Worm (Caenorhabditis elegans): ENCODE results near the gene sqrd-1.

Gene sqrd-1

DNA sequence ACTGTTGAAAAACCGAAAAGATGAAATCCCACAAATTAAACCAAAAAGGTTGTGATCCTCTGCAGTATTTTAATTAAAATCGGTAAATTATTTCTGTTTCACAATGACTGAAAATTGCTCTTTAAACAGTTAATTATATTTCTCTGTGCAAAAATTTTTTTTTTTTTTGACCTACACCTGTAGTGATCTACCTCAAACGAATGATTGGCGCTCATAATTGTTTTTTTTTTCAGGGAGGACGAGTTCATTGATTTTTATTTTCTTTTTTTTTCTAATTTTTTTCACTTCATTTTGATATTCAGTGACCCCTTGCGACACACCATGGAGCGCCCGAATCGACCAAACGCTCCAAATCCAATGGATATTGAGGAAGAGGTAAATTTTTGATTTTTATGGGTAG is 23.5 kb upstream of the sqrd-1 start, which contains the start of gene F02H6.2:
Gene F02H6.2, plus strand, starts transcription at position 301 of the 400 bp plus-strand sequence.
- TF ChIP-seq nhr-10 (tag; optimal IDR thresholded peaks at IDR 0.05) (no peak), dmd-4 (tag; optimal IDR thresholded peaks at IDR 0.05) (no peak), ZK546.5 (tag; optimal IDR thresholded peaks at IDR 0.05) (no peak), crh-2 (tag; optimal IDR thresholded peaks at IDR 0.05) (no peak), egl-27 (tag; optimal IDR thresholded peaks at IDR 0.05) (no peak), lin-39 (tag; optimal IDR thresholded peaks at IDR 0.05) (no peak), elt-1 (tag; optimal IDR thresholded peaks at IDR 0.05) (no peak), skn-1 (tag; optimal IDR thresholded peaks at IDR 0.05) (no peak), ztf-4 (tag; optimal IDR thresholded peaks at IDR 0.05) (no peak), nhr-21 (tag; optimal IDR thresholded peaks at IDR 0.05) (no peak), aly-2 (tag; optimal IDR thresholded peaks at IDR 0.05) (no peak), Y55F3AM.14 (GFP tag; optimal IDR thresholded peaks at IDR 0.05) (no peak), nhr-237 (tag; optimal IDR thresholded peaks at IDR 0.05) (no peak), zag-1 (tag; optimal IDR thresholded peaks at IDR 0.05) (no peak), blmp-1 (tag; optimal IDR thresholded peaks at IDR 0.05; ENCODE audit: insufficient read depth) (no peak), elt-3 (tag; optimal IDR thresholded peaks at IDR 0.05) (no peak)

DNA sequence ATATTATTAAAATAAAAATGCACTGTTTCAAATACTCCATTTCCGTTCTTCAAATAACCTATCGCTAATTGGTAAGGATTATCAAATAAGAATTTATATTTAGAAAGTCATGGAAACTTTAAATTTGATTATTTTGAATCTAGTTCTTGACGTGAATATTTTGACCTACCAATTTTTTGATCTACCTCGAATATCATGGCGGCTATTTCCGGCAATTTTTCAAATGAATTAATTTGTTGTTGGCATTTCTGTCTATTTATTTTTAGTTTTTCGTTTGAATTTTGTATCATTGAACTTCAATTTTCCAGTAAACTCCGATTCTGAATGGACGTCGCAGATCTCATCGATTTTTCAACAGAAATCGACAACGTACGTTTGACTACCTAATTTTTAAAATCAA is 16.5 kb upstream of the sqrd-1 start, which contains the start of gene F02H6.3:
Gene F02H6.3, plus strand, starts transcription at position 266 of the 400 bp plus-strand sequence.
- TF ChIP-seq unc-62 (GFP tag; optimal IDR thresholded peaks at IDR 0.05) (no peak), unc-39 (tag; optimal IDR thresholded peaks at IDR 0.05) (no peak), aly-2 (tag; optimal IDR thresholded peaks at IDR 0.05) (no peak), lin-11 (tag; optimal IDR thresholded peaks at IDR 0.05) (no peak), elt-1 (tag; optimal IDR thresholded peaks at IDR 0.05) (no peak), ztf-1 (GFP tag; conservative IDR thresholded peaks at IDR 0.05) (no peak), crh-2 (tag; optimal IDR thresholded peaks at IDR 0.05) (no peak), lsy-2 (tag; optimal IDR thresholded peaks at IDR 0.05) (no peak), ceh-16 (tag; optimal IDR thresholded peaks at IDR 0.05) (no peak), nhr-77 (tag; optimal IDR thresholded peaks at IDR 0.05) (no peak), ceh-82 (tag; optimal IDR thresholded peaks at IDR 0.05) (no peak), fos-1 (tag; optimal IDR thresholded peaks at IDR 0.05) (no peak)

DNA sequence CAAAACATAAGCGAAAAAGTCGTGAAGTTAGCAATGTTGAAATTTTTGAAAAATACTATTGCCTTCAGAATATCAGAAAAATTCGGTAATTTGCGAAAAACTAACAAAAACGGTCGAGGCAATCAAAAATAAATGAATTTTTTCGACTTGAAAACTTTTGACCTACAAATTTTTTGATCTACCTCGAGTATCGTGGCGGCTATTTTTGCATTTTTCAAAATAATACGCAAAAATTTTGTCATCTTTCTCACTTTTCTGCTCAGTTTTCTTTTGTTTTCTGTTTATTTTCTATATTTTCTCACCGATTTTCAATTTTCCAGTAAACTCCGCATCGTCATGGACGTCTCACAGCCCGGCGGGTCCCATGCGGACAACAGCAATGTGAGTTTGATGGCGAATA is 3.9 kb upstream of the sqrd-1 start:
- TF ChIP-seq ztf-11 (tag; optimal IDR thresholded peaks at IDR 0.05), result no peak
- no peak for TF ChIP-seq nhr-21 (tag; optimal IDR thresholded peaks at IDR 0.05)
- no peak for TF ChIP-seq egl-27 (tag; optimal IDR thresholded peaks at IDR 0.05)
- no peak for TF ChIP-seq sma-9 (GFP tag; optimal IDR thresholded peaks at IDR 0.05)
- TF ChIP-seq sma-9 (tag; optimal IDR thresholded peaks at IDR 0.05), result no peak
- no peak for TF ChIP-seq snpc-4 (tag; optimal IDR thresholded peaks at IDR 0.05)
- TF ChIP-seq lin-11 (tag; optimal IDR thresholded peaks at IDR 0.05), result no peak
- no peak for TF ChIP-seq sma-3 (GFP tag; optimal IDR thresholded peaks at IDR 0.05)
- TF ChIP-seq nhr-6 (tag; optimal IDR thresholded peaks at IDR 0.05), result no peak

DNA sequence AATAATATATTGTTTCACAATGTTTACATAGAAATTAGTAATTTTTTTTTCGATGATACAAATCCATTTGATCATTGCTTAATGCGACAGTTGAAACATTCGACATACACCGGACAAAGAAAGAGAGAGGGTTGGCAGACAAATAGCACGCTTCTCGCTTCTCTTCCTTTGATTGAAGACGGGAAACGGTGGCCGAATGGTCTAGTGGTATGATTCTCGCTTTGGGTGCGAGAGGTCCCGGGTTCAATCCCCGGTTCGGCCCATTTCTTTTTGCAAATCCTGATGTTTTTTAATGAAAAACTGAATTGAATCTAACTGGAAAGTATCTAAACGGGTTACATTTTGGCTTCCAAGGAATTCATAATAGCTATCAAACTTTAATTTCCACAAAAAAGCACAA is 5.2 kb downstream of the sqrd-1 start:
- no peak for TF ChIP-seq mab-5 (tag; optimal IDR thresholded peaks at IDR 0.05)
- no peak for TF ChIP-seq nhr-23 (tag; optimal IDR thresholded peaks at IDR 0.05)
- TF ChIP-seq ztf-11 (tag; optimal IDR thresholded peaks at IDR 0.05), result no peak
- peak; percentile 28 for TF ChIP-seq lin-13 (GFP tag; optimal IDR thresholded peaks at IDR 0.05)
- no peak for TF ChIP-seq peb-1 (tag; optimal IDR thresholded peaks at IDR 0.05)
- no peak for TF ChIP-seq aly-2 (tag; optimal IDR thresholded peaks at IDR 0.05)
- no peak for TF ChIP-seq ceh-82 (tag; optimal IDR thresholded peaks at IDR 0.05)
- no peak for TF ChIP-seq elt-3 (tag; optimal IDR thresholded peaks at IDR 0.05)
- no peak for TF ChIP-seq R02D3.7 (tag; optimal IDR thresholded peaks at IDR 0.05)
- TF ChIP-seq lin-39 (tag; optimal IDR thresholded peaks at IDR 0.05), result no peak
- TF ChIP-seq elt-1 (tag; optimal IDR thresholded peaks at IDR 0.05), result no peak
- TF ChIP-seq egl-27 (tag; optimal IDR thresholded peaks at IDR 0.05), result no peak
- peak; percentile 43 for TF ChIP-seq sma-3 (GFP tag; optimal IDR thresholded peaks at IDR 0.05)
- TF ChIP-seq zag-1 (tag; optimal IDR thresholded peaks at IDR 0.05), result no peak
- TF ChIP-seq gmeb-1 (tag; optimal IDR thresholded peaks at IDR 0.05), result peak; percentile 21
- peak; percentile 43 for TF ChIP-seq unc-55 (GFP tag; optimal IDR thresholded peaks at IDR 0.05)
- TF ChIP-seq skn-1 (tag; optimal IDR thresholded peaks at IDR 0.05), result no peak
- no peak for TF ChIP-seq dmd-4 (tag; optimal IDR thresholded peaks at IDR 0.05)
- TF ChIP-seq nhr-6 (tag; optimal IDR thresholded peaks at IDR 0.05), result no peak
- TF ChIP-seq mbf-1 (tag; optimal IDR thresholded peaks at IDR 0.05), result no peak
- TF ChIP-seq nhr-237 (tag; optimal IDR thresholded peaks at IDR 0.05), result no peak
- TF ChIP-seq Y55F3AM.14 (GFP tag; optimal IDR thresholded peaks at IDR 0.05), result no peak
- peak; percentile 24 for TF ChIP-seq snpc-4 (tag; optimal IDR thresholded peaks at IDR 0.05)
- TF ChIP-seq ama-1 (optimal IDR thresholded peaks at IDR 0.05), result no peak
- no peak for TF ChIP-seq nhr-25 (tag; optimal IDR thresholded peaks at IDR 0.05)
- peak; percentile 24 for TF ChIP-seq crh-2 (tag; optimal IDR thresholded peaks at IDR 0.05)
- TF ChIP-seq lsy-2 (tag; optimal IDR thresholded peaks at IDR 0.05), result no peak
- no peak for TF ChIP-seq nhr-11 (tag; optimal IDR thresholded peaks at IDR 0.05)
- TF ChIP-seq ZK546.5 (tag; optimal IDR thresholded peaks at IDR 0.05), result no peak
- TF ChIP-seq sem-4 (tag; optimal IDR thresholded peaks at IDR 0.05), result no peak
- TF ChIP-seq lin-11 (tag; optimal IDR thresholded peaks at IDR 0.05), result peak; percentile 2
- TF ChIP-seq ceh-16 (tag; optimal IDR thresholded peaks at IDR 0.05), result no peak
- TF ChIP-seq alr-1 (tag; optimal IDR thresholded peaks at IDR 0.05), result no peak
- TF ChIP-seq nhr-10 (tag; optimal IDR thresholded peaks at IDR 0.05), result no peak
- TF ChIP-seq unc-39 (tag; optimal IDR thresholded peaks at IDR 0.05), result no peak
- no peak for TF ChIP-seq unc-62 (GFP tag; optimal IDR thresholded peaks at IDR 0.05)
- TF ChIP-seq blmp-1 (tag; optimal IDR thresholded peaks at IDR 0.05; ENCODE audit: insufficient read depth), result no peak
- no peak for TF ChIP-seq C34F6.9 (tag; optimal IDR thresholded peaks at IDR 0.05)
- no peak for TF ChIP-seq nhr-21 (tag; optimal IDR thresholded peaks at IDR 0.05)
- no peak for TF ChIP-seq ztf-4 (tag; optimal IDR thresholded peaks at IDR 0.05)
